Worm (Caenorhabditis elegans): ENCODE results near the gene somi-1.

DNA sequence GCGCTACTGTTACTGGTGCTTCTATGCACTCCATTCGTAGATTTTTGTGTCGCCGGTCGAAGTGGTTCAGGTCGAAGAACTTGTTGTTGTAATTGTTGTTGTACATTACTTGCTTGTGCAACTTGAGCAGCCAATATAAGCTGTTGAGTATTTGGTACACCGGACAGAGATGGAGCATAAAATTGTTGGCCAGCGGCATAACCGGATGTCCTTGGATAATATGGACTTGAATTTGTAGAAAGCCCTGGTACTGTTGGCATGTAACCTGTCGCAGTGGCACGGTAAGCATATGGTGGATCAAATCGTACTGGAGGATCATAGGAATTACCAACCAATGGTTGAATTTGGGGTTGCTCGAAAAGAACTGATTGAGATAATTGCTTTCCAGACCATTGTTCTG is 2.2 kb downstream of the somi-1 start:
- no peak for TF ChIP-seq skn-1 (tag; optimal IDR thresholded peaks at IDR 0.05)
- TF ChIP-seq lin-39 (tag; optimal IDR thresholded peaks at IDR 0.05), result no peak
- TF ChIP-seq snpc-4 (tag; optimal IDR thresholded peaks at IDR 0.05), result no peak

Data from whole organism, L2 larva.